Fruit fly (Drosophila melanogaster): ENCODE data around the gene fry.

- TF ChIP-seq h (optimal IDR thresholded peaks at IDR 0.05) (no peak), Sin3A (optimal IDR thresholded peaks at IDR 0.05) (no peak), Myc (optimal IDR thresholded peaks at IDR 0.05) (no peak), psq (optimal IDR thresholded peaks at IDR 0.05) (no peak), insv (optimal IDR thresholded peaks at IDR 0.05) (no peak)
These were observed 2.1 kb upstream of the fry start, which contains the start of gene alphaTub67C for dm6 chr3L:9680968-9681367.

Measured in Kc167 (cell line).